Fruit fly (Drosophila melanogaster) whole organism, embryonic: Measurements from ENCODE around the gene PhKgamma.

Experiments
- Aef1 ChIP-seq: fragments of 200-800 bp; sonication (Bioruptor generic); IDR thresholded peaks from 3 replicates; pipeline ENCODE4 v1.3.6; 2022; ENCODE audit warnings: missing biosample characterization, missing genetic modification characterization
- C15 ChIP-seq: fragments of 200-800 bp; sonication (Bioruptor generic); IDR thresholded peaks from 3 replicates; pipeline ENCODE4 v1.3.6; 2022; ENCODE audit warnings: missing biosample characterization, missing genetic modification characterization
- CG10274 ChIP-seq: fragments of 200-800 bp; sonication (Bioruptor generic); optimal IDR thresholded peaks from 3 replicates; lab custom pipeline; 2017; ENCODE audit warnings: missing biosample characterization, mild to moderate bottlenecking, missing genetic modification characterization
- CG1233 ChIP-seq: fragments of 200-800 bp; sonication (Bioruptor generic); optimal IDR thresholded peaks from 4 replicates; lab custom pipeline; 2018; ENCODE audit warnings: missing biosample characterization, mild to moderate bottlenecking, missing genetic modification characterization
- CG12659 ChIP-seq: fragments of 200-800 bp; sonication (Bioruptor generic); optimal IDR thresholded peaks from 3 replicates; lab custom pipeline; 2017; ENCODE audit warnings: mild to moderate bottlenecking, missing biosample characterization, missing genetic modification reagents, missing genetic modification characterization
- CG12769 ChIP-seq: fragments of 200-800 bp; sonication (Bioruptor generic); optimal IDR thresholded peaks from 2 replicates; lab custom pipeline; 2019; ENCODE audit warnings: missing biosample characterization, mild to moderate bottlenecking, missing genetic modification characterization, moderate library complexity
- CG13894 ChIP-seq: fragments of 200-800 bp; sonication (Bioruptor generic); optimal IDR thresholded peaks from 3 replicates; lab custom pipeline; 2018; ENCODE audit warnings: missing biosample characterization, mild to moderate bottlenecking, missing genetic modification characterization, moderate library complexity
- CG14667 ChIP-seq: fragments of 200-800 bp; sonication (Bioruptor generic); IDR thresholded peaks from 2 replicates; pipeline ENCODE4 v1.3.6; 2022; ENCODE audit warnings: missing biosample characterization, missing genetic modification characterization
- CG1792 ChIP-seq: fragments of 200-800 bp; sonication (Bioruptor generic); optimal IDR thresholded peaks from 2 replicates; lab custom pipeline; 2016; ENCODE audit warnings: missing biosample characterization, missing genetic modification characterization
- CG18262 ChIP-seq: fragments of 200-800 bp; optimal IDR thresholded peaks from 3 replicates; lab custom pipeline; 2019; ENCODE audit warnings: missing biosample characterization, mild to moderate bottlenecking, missing genetic modification characterization, moderate library complexity
- CG2202 ChIP-seq: fragments of 200-800 bp; sonication (Bioruptor generic); optimal IDR thresholded peaks from 2 replicates; lab custom pipeline; 2018; ENCODE audit warnings: missing biosample characterization, mild to moderate bottlenecking, missing genetic modification characterization
- CG3065 ChIP-seq: fragments of 200-800 bp; sonication (Bioruptor generic); optimal IDR thresholded peaks from 2 replicates; lab custom pipeline; 2016; ENCODE audit warnings: missing biosample characterization, missing genetic modification characterization
- CG4424 ChIP-seq: fragments of 200-800 bp; sonication (Bioruptor generic); optimal IDR thresholded peaks from 3 replicates; lab custom pipeline; 2016; ENCODE audit warnings: missing biosample characterization, missing genetic modification characterization
- CG4707 ChIP-seq: fragments of 200-800 bp; sonication (Bioruptor generic); optimal IDR thresholded peaks from 2 replicates; lab custom pipeline; 2018; ENCODE audit warnings: missing biosample characterization, mild to moderate bottlenecking, missing genetic modification characterization, moderate library complexity
- CG4854 ChIP-seq: fragments of 200-800 bp; sonication (Bioruptor generic); optimal IDR thresholded peaks from 2 replicates; lab custom pipeline; 2016; ENCODE audit warnings: missing biosample characterization, missing genetic modification characterization, inconsistent platforms
- CG6683 ChIP-seq: fragments of 200-800 bp; sonication (Bioruptor generic); optimal IDR thresholded peaks from 2 replicates; lab custom pipeline; 2017; ENCODE audit warnings: missing biosample characterization, mild to moderate bottlenecking, missing genetic modification characterization, missing genetic modification reagents
- CG6765 ChIP-seq: fragments of 200-800 bp; sonication (Bioruptor generic); optimal IDR thresholded peaks from 3 replicates; lab custom pipeline; 2017; ENCODE audit warnings: missing biosample characterization, mild to moderate bottlenecking, missing genetic modification characterization
- CG9727 ChIP-seq: fragments of 200-800 bp; sonication (Bioruptor generic); optimal IDR thresholded peaks from 3 replicates; lab custom pipeline; 2017; ENCODE audit warnings: missing biosample characterization, mild to moderate bottlenecking, missing genetic modification characterization
- Camta ChIP-seq: fragments of 200-800 bp; sonication (Bioruptor generic); optimal IDR thresholded peaks from 2 replicates; lab custom pipeline; 2016; ENCODE audit warnings: missing biosample characterization, missing genetic modification characterization
- D19B ChIP-seq: fragments of 200-800 bp; sonication (Bioruptor generic); optimal IDR thresholded peaks from 2 replicates; lab custom pipeline; 2017; ENCODE audit warnings: missing biosample characterization, mild to moderate bottlenecking, missing genetic modification characterization
- Dp ChIP-seq: fragments of 200-800 bp; sonication (Bioruptor generic); optimal IDR thresholded peaks from 2 replicates; lab custom pipeline; 2018; ENCODE audit warnings: missing biosample characterization, mild to moderate bottlenecking, missing genetic modification characterization, moderate library complexity
- Fer1 ChIP-seq: fragments of 200-800 bp; sonication (Bioruptor generic); optimal IDR thresholded peaks from 2 replicates; lab custom pipeline; 2017; ENCODE audit warnings: missing biosample characterization, mild to moderate bottlenecking, missing genetic modification characterization
- HLH4C ChIP-seq: fragments of 200-800 bp; sonication (Bioruptor generic); IDR thresholded peaks from 3 replicates; pipeline ENCODE4 v1.3.6; 2022; ENCODE audit warnings: missing biosample characterization, missing genetic modification characterization; ENCODE audit not compliant: partially characterized antibody
- Meics ChIP-seq: fragments of 200-800 bp; sonication (Bioruptor generic); optimal IDR thresholded peaks from 2 replicates; lab custom pipeline; 2017; ENCODE audit warnings: missing biosample characterization, mild to moderate bottlenecking, missing genetic modification characterization
- Ravus ChIP-seq: fragments of 200-800 bp; sonication (Bioruptor generic); IDR thresholded peaks from 2 replicates; pipeline ENCODE4 v1.3.6; 2022; ENCODE audit warnings: missing biosample characterization, missing genetic modification characterization
- Stat92E ChIP-seq, 3 experiments: fragments of >200 bp in 2 of 3; fragments of 200-800 bp in 1 of 3; sonication (Bioruptor generic) in 1 of 3; optimal IDR thresholded peaks; 2 replicates each; lab custom pipeline; 2017 to 2019; ENCODE audit warnings: missing biosample characterization in 3 of 3, missing genetic modification characterization in 3 of 3, mild to moderate bottlenecking in 1 of 3, moderate library complexity in 1 of 3
- Tbp ChIP-seq: fragments of >200 bp; optimal IDR thresholded peaks from 2 replicates; lab custom pipeline; 2018; ENCODE audit warnings: missing biosample characterization, missing genetic modification characterization
- bigmax ChIP-seq: fragments of 200-800 bp; sonication (Bioruptor generic); optimal IDR thresholded peaks from 2 replicates; lab custom pipeline; 2018; ENCODE audit warnings: missing biosample characterization, mild to moderate bottlenecking, missing genetic modification characterization
- chinmo ChIP-seq: fragments of 200-800 bp; sonication (Bioruptor generic); IDR thresholded peaks from 4 replicates; pipeline ENCODE4 v1.3.6; 2022; ENCODE audit warnings: missing biosample characterization, missing genetic modification characterization; ENCODE audit not compliant: partially characterized antibody
- chm ChIP-seq: fragments of 200-800 bp; sonication (Bioruptor generic); IDR thresholded peaks from 2 replicates; pipeline ENCODE4 v1.3.6; 2022; ENCODE audit warnings: missing biosample characterization, missing genetic modification characterization
- chn ChIP-seq: fragments of 200-800 bp; sonication (Bioruptor generic); optimal IDR thresholded peaks from 2 replicates; lab custom pipeline; 2016; ENCODE audit warnings: missing biosample characterization, missing genetic modification characterization
- croc ChIP-seq: fragments of 200-800 bp; sonication (Bioruptor generic); conservative IDR thresholded peaks from 3 replicates; pipeline ENCODE4 v1.3.6; 2022; ENCODE audit warnings: missing biosample characterization, missing genetic modification characterization
- dimm ChIP-seq: fragments of 200-800 bp; sonication (Bioruptor generic); IDR thresholded peaks from 2 replicates; pipeline ENCODE4 v1.3.6; 2022; ENCODE audit warnings: missing biosample characterization, missing genetic modification characterization
- disco-r ChIP-seq: fragments of 200-800 bp; sonication (Bioruptor generic); optimal IDR thresholded peaks from 2 replicates; lab custom pipeline; 2016; ENCODE audit warnings: missing biosample characterization, missing genetic modification characterization
- en ChIP-seq: fragments of 200-800 bp; sonication (Bioruptor generic); optimal IDR thresholded peaks from 2 replicates; lab custom pipeline; 2016; ENCODE audit warnings: missing biosample characterization, missing genetic modification characterization
- jumu ChIP-seq: fragments of 200-800 bp; sonication (Bioruptor generic); optimal IDR thresholded peaks from 3 replicates; lab custom pipeline; 2016; ENCODE audit warnings: missing biosample characterization, missing genetic modification characterization
- kni ChIP-seq: fragments of 200-800 bp; sonication (Bioruptor generic); optimal IDR thresholded peaks from 3 replicates; lab custom pipeline; 2017; ENCODE audit warnings: mild to moderate bottlenecking, missing biosample characterization, missing genetic modification reagents, missing genetic modification characterization
- nmo ChIP-seq: fragments of 200-800 bp; sonication (Bioruptor generic); optimal IDR thresholded peaks from 2 replicates; lab custom pipeline; 2018; ENCODE audit warnings: missing biosample characterization, mild to moderate bottlenecking, missing genetic modification characterization, moderate library complexity
- rib ChIP-seq: fragments of 200-800 bp; sonication (Bioruptor generic); IDR thresholded peaks from 2 replicates; pipeline ENCODE4 v1.3.6; 2022; ENCODE audit warnings: missing biosample characterization, missing genetic modification characterization
- scrt ChIP-seq: fragments of 200-800 bp; sonication (Bioruptor generic); optimal IDR thresholded peaks from 2 replicates; lab custom pipeline; 2018; ENCODE audit warnings: missing biosample characterization, mild to moderate bottlenecking, missing genetic modification characterization, moderate library complexity
- sisA ChIP-seq: fragments of 200-800 bp; sonication (Bioruptor generic); IDR thresholded peaks from 2 replicates; pipeline ENCODE4 v1.3.6; 2022; ENCODE audit warnings: missing biosample characterization, missing genetic modification characterization
- slou ChIP-seq: fragments of 200-800 bp; sonication (Bioruptor generic); optimal IDR thresholded peaks from 3 replicates; lab custom pipeline; 2016; ENCODE audit warnings: missing biosample characterization, missing genetic modification characterization
- tll ChIP-seq, 2 experiments: fragments of 200-800 bp in 1 of 2; fragments of >200 bp in 1 of 2; sonication (Bioruptor generic) in 1 of 2; optimal IDR thresholded peaks; 2 replicates each; lab custom pipeline; 2017 to 2019; ENCODE audit warnings: missing biosample characterization in 2 of 2, missing genetic modification characterization in 2 of 2, mild to moderate bottlenecking in 1 of 2, moderate library complexity in 1 of 2
- trem ChIP-seq: fragments of 200-800 bp; optimal IDR thresholded peaks from 3 replicates; lab custom pipeline; 2019; ENCODE audit warnings: missing biosample characterization, mild to moderate bottlenecking, missing genetic modification characterization, moderate library complexity
- ttk ChIP-seq: fragments of 200-800 bp; sonication (Bioruptor generic); IDR thresholded peaks from 2 replicates; pipeline ENCODE4 v2.1.2; 2022; ENCODE audit warnings: missing biosample characterization, missing genetic modification characterization
- tup ChIP-seq: fragments of 200-800 bp; sonication (Bioruptor generic); optimal IDR thresholded peaks from 2 replicates; lab custom pipeline; 2016; ENCODE audit warnings: missing biosample characterization, mild to moderate bottlenecking, missing genetic modification characterization, moderate library complexity
- vvl ChIP-seq: fragments of 200-800 bp; sonication (Bioruptor generic); IDR thresholded peaks from 2 replicates; pipeline ENCODE4 v1.3.6; 2022; ENCODE audit warnings: missing biosample characterization, missing genetic modification characterization

The PhKgamma gene

dm6 chrX:11681558-11682551 is 13.1 kb upstream of the PhKgamma start (continued):
- TF ChIP-seq CG4854 (GFP tag; lab: Kevin White, UChicago), result peak; percentile 38
- no peak for TF ChIP-seq dimm (GFP tag; lab: Robert Waterston, UW)
- peak; percentile 61 for TF ChIP-seq CG18262 (tag; lab: Kevin White, UChicago)
- no peak for TF ChIP-seq CG3065 (GFP tag; lab: Kevin White, UChicago)
- TF ChIP-seq Fer1 (GFP tag; lab: Kevin White, UChicago), result peak; percentile 71
- TF ChIP-seq CG10274 (GFP tag; lab: Kevin White, UChicago), result peak; percentile 41
- TF ChIP-seq disco-r (GFP tag; lab: Kevin White, UChicago), result no peak
- peak; percentile 61 for TF ChIP-seq CG12769 (tag; lab: Kevin White, UChicago)
- TF ChIP-seq Tbp (GFP tag; lab: Kevin White, UChicago), result no peak
- TF ChIP-seq chinmo (GFP tag; lab: Robert Waterston, UW), result peak; percentile 91; the same call in 2 of the 4 replicates
- TF ChIP-seq CG9727 (GFP tag; lab: Kevin White, UChicago), result peak; percentile 34
- peak; percentile 70 for TF ChIP-seq CG13894 (tag; lab: Kevin White, UChicago)
- peak; percentile 14 for TF ChIP-seq en
- peak in 1 of 2 experiments; percentile 84 for TF ChIP-seq tll (GFP tag; optimal IDR thresholded peaks at IDR 0.05; lab: Kevin White, UChicago)
- peak; percentile 38 for TF ChIP-seq CG1792 (GFP tag; lab: Kevin White, UChicago)
- peak; percentile 6 for TF ChIP-seq scrt (GFP tag; lab: Kevin White, UChicago)
- TF ChIP-seq trem (tag; lab: Kevin White, UChicago), result peak; percentile 38
- peak; percentile 65 for TF ChIP-seq Meics (GFP tag; lab: Kevin White, UChicago)
- no peak for TF ChIP-seq tup
- TF ChIP-seq Stat92E (GFP tag; optimal IDR thresholded peaks at IDR 0.05; lab: Kevin White, UChicago), result peak in 1 of 3 experiments; percentile 35
- TF ChIP-seq bigmax (GFP tag; lab: Kevin White, UChicago), result no peak
- peak; percentile 1 for TF ChIP-seq CG6765 (GFP tag; lab: Kevin White, UChicago)
- TF ChIP-seq CG2202 (tag; lab: Kevin White, UChicago), result no peak
- TF ChIP-seq CG1233 (GFP tag; lab: Kevin White, UChicago), result peak; percentile 2
- no peak for TF ChIP-seq Ravus (GFP tag; lab: Robert Waterston, UW)
- TF ChIP-seq CG4707 (GFP tag; lab: Kevin White, UChicago), result no peak
- TF ChIP-seq CG6683 (GFP tag; lab: Kevin White, UChicago), result peak; percentile 36
- peak; percentile 50 for TF ChIP-seq CG4424
- TF ChIP-seq C15 (GFP tag; lab: Robert Waterston, UW), result no peak
- peak; percentile 61 for TF ChIP-seq Camta (GFP tag; lab: Kevin White, UChicago)
- TF ChIP-seq kni (GFP tag; lab: Kevin White, UChicago), result peak; percentile 99
- TF ChIP-seq CG12659 (GFP tag; lab: Kevin White, UChicago), result peak; percentile 73
- TF ChIP-seq CG14667 (GFP tag; lab: Robert Waterston, UW), result no peak
- TF ChIP-seq ttk (GFP tag; lab: Robert Waterston, UW), result no peak
- peak; percentile 88 for TF ChIP-seq Aef1 (GFP tag; lab: Robert Waterston, UW)
- TF ChIP-seq slou (GFP tag; lab: Kevin White, UChicago), result peak; percentile 13
- TF ChIP-seq jumu (GFP tag; lab: Kevin White, UChicago), result peak; percentile 63
- TF ChIP-seq Dp (GFP tag; lab: Kevin White, UChicago), result peak; percentile 86
- TF ChIP-seq rib (GFP tag; lab: Robert Waterston, UW), result no peak
- TF ChIP-seq nmo, result peak; percentile 67
- peak; percentile 53 for TF ChIP-seq chn (GFP tag; lab: Kevin White, UChicago)
- peak; percentile 47; the same call in 1 of the 2 replicates for TF ChIP-seq vvl (GFP tag; lab: Robert Waterston, UW)
- peak; percentile 46; the same call in 1 of the 2 replicates for TF ChIP-seq chm (GFP tag; lab: Robert Waterston, UW)
- peak; percentile 59 for TF ChIP-seq D19B (GFP tag; lab: Kevin White, UChicago)
- peak; percentile 36; the same call in 1 of the 2 replicates for TF ChIP-seq sisA (GFP tag; lab: Robert Waterston, UW)
- TF ChIP-seq HLH4C (GFP tag; lab: Robert Waterston, UW), result peak; percentile 40; the same call in 2 of the 3 replicates
- no peak for TF ChIP-seq croc
